Worm (Caenorhabditis elegans) whole organism, late embryonic: ENCODE data around the gene casy-1.

ENCODE experiments used
- T23F11.4 ChIP-seq: fragments of 200-800 bp; sonication (Bioruptor generic); optimal IDR thresholded peaks from 2 replicates; lab custom pipeline; 2018; ENCODE audit warnings: mild to moderate bottlenecking, missing genetic modification characterization, missing compliant biosample characterization
- ama-1 ChIP-seq: fragments of 150-350 bp; optimal IDR thresholded peaks from 2 replicates; lab custom pipeline; 2014
- ceh-18 ChIP-seq: sonication (generic microtip); optimal IDR thresholded peaks from 2 replicates; lab custom pipeline; 2016; ENCODE audit warnings: missing genetic modification characterization, missing compliant biosample characterization
- hlh-30 ChIP-seq: sonication (generic microtip); optimal IDR thresholded peaks from 2 replicates; lab custom pipeline; 2017; ENCODE audit warnings: antibody characterized with exemption, missing genetic modification characterization, missing compliant biosample characterization; ENCODE audit not compliant: insufficient read depth
- madf-2 ChIP-seq: sonication (generic microtip); optimal IDR thresholded peaks from 2 replicates; lab custom pipeline; 2017; ENCODE audit warnings: missing genetic modification characterization, missing compliant biosample characterization
- pqm-1 ChIP-seq: sonication (generic microtip); optimal IDR thresholded peaks from 2 replicates; lab custom pipeline; 2016; ENCODE audit warnings: missing genetic modification characterization, missing compliant biosample characterization
- unc-42 ChIP-seq: sonication (generic microtip); optimal IDR thresholded peaks from 2 replicates; lab custom pipeline; 2016; ENCODE audit warnings: missing genotype, missing genetic modification characterization, missing compliant biosample characterization

DNA sequence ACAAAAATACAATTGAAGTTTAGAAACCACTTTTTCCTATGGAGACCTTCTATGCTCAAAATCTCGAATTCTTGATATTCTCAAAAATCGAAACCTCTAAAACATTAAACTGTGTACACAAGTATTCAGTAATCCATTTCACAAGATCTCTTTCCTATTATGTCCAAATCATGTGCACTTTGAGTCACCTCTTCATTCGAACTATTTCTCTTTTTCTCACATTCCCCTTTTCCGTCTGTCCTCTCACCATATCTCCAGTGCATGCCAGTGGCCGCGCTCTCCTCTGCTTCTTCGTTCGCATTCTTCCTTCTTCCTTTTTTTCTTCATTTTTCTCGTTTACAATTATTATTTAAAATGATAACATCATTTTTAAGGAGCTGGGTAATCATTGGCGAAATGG lies 13.9 kb downstream of the casy-1 start, which contains the start of gene F28B12.1:
- no peak for TF ChIP-seq ama-1 (lab: Kevin White, UChicago)
- TF ChIP-seq pqm-1 (tag; lab: Kevin White, UChicago): no peak
- no peak for TF ChIP-seq T23F11.4 (GFP tag; lab: Kevin White, UChicago)
- TF ChIP-seq hlh-30 (tag; lab: Kevin White, UChicago): no peak
- no peak for TF ChIP-seq madf-2 (tag; lab: Kevin White, UChicago)
- peak; percentile 13 for TF ChIP-seq unc-42 (tag; lab: Kevin White, UChicago)
- no peak for TF ChIP-seq ceh-18 (tag; lab: Kevin White, UChicago)
